Fruit fly (Drosophila melanogaster) whole organism, prepupa: ENCODE results near the gene tbc.
A peak's percentile ranks its signal among the peaks of the same experiment; 100 is the strongest.

Source experiments
- Blimp-1 ChIP-seq: fragments of 200-800 bp; sonication (Bioruptor generic); optimal IDR thresholded peaks from 3 replicates; lab custom pipeline; 2017; ENCODE audit warnings: missing biosample characterization, missing genetic modification characterization, mild to moderate bottlenecking, moderate library complexity, missing genetic modification reagents
- CG10631 ChIP-seq: fragments of 200-800 bp; sonication (Bioruptor generic); optimal IDR thresholded peaks from 2 replicates; lab custom pipeline; 2016; ENCODE audit warnings: missing biosample characterization, missing genetic modification characterization
- CG10669 ChIP-seq: fragments of 200-800 bp; sonication (Bioruptor generic); optimal IDR thresholded peaks from 3 replicates; lab custom pipeline; 2018; ENCODE audit warnings: missing biosample characterization, mild to moderate bottlenecking, missing genetic modification characterization, moderate library complexity
- CG11294 ChIP-seq: fragments of 200-800 bp; sonication (Bioruptor generic); IDR thresholded peaks from 2 replicates; pipeline ENCODE4 v1.3.6; 2022; ENCODE audit warnings: missing biosample characterization, missing genetic modification characterization
- CG11762 ChIP-seq: fragments of 200-800 bp; sonication (Bioruptor generic); optimal IDR thresholded peaks from 3 replicates; lab custom pipeline; 2016; ENCODE audit warnings: missing biosample characterization, missing genetic modification characterization; ENCODE audit not compliant: insufficient read depth
- CG11902 ChIP-seq: fragments of 200-800 bp; sonication (Bioruptor generic); optimal IDR thresholded peaks from 3 replicates; lab custom pipeline; 2016; ENCODE audit warnings: missing biosample characterization, missing genetic modification characterization
- CG15336 ChIP-seq: fragments of 200-800 bp; sonication (Bioruptor generic); IDR thresholded peaks from 2 replicates; pipeline ENCODE4 v1.3.6; 2022; ENCODE audit warnings: missing biosample characterization, missing genetic modification characterization
- CG1621 ChIP-seq: fragments of 200-800 bp; sonication (Bioruptor generic); optimal IDR thresholded peaks from 3 replicates; lab custom pipeline; 2018; ENCODE audit warnings: missing biosample characterization, mild to moderate bottlenecking, missing genetic modification characterization
- CG16779 ChIP-seq: fragments of 200-800 bp; sonication (Bioruptor generic); optimal IDR thresholded peaks from 3 replicates; lab custom pipeline; 2017; ENCODE audit warnings: missing biosample characterization, mild to moderate bottlenecking, missing genetic modification characterization
- CG3032 ChIP-seq: fragments of 200-800 bp; optimal IDR thresholded peaks from 2 replicates; lab custom pipeline; 2019; ENCODE audit warnings: missing biosample characterization, mild to moderate bottlenecking, missing genetic modification characterization, moderate library complexity
- CG31627 ChIP-seq: fragments of 200-800 bp; sonication (Bioruptor generic); optimal IDR thresholded peaks from 3 replicates; lab custom pipeline; 2016; ENCODE audit warnings: missing biosample characterization, missing genetic modification characterization
- CG34406 ChIP-seq: fragments of 200-800 bp; sonication (Bioruptor generic); optimal IDR thresholded peaks from 3 replicates; lab custom pipeline; 2016; ENCODE audit warnings: missing biosample characterization, missing genetic modification characterization
- CG3919 ChIP-seq: fragments of 200-800 bp; sonication (Bioruptor generic); optimal IDR thresholded peaks from 3 replicates; lab custom pipeline; 2016; ENCODE audit warnings: missing biosample characterization, missing genetic modification characterization
- CG4318 ChIP-seq: fragments of 200-800 bp; sonication (Bioruptor generic); optimal IDR thresholded peaks from 3 replicates; lab custom pipeline; 2017; ENCODE audit warnings: missing biosample characterization, mild to moderate bottlenecking, missing genetic modification characterization
- CG6163 ChIP-seq: fragments of 200-800 bp; sonication (Bioruptor generic); IDR thresholded peaks from 3 replicates; pipeline ENCODE4 v1.3.6; 2022; ENCODE audit warnings: missing biosample characterization, missing genetic modification characterization
- CG6792 ChIP-seq: fragments of 200-800 bp; sonication (Bioruptor generic); optimal IDR thresholded peaks from 3 replicates; lab custom pipeline; 2016; ENCODE audit warnings: missing biosample characterization, missing genetic modification characterization
- CG7368 ChIP-seq: fragments of 200-800 bp; sonication (Bioruptor generic); optimal IDR thresholded peaks from 3 replicates; lab custom pipeline; 2016; ENCODE audit warnings: missing biosample characterization, missing genetic modification characterization
- CG8319 ChIP-seq: fragments of 200-800 bp; sonication (Bioruptor generic); optimal IDR thresholded peaks from 3 replicates; lab custom pipeline; 2016; ENCODE audit warnings: missing biosample characterization, missing genetic modification characterization
- CG8632 ChIP-seq: fragments of 200-800 bp; sonication (Bioruptor generic); optimal IDR thresholded peaks from 3 replicates; lab custom pipeline; 2016; ENCODE audit warnings: missing biosample characterization, missing genetic modification characterization
- CG9139 ChIP-seq: fragments of 200-800 bp; sonication (Bioruptor generic); optimal IDR thresholded peaks from 3 replicates; lab custom pipeline; 2017; ENCODE audit warnings: missing biosample characterization, mild to moderate bottlenecking, missing genetic modification characterization
- Eip75B ChIP-seq: fragments of 200-800 bp; sonication (Bioruptor generic); optimal IDR thresholded peaks from 3 replicates; lab custom pipeline; 2016; ENCODE audit warnings: missing biosample characterization, missing genetic modification characterization
- Eip78C ChIP-seq: fragments of 200-800 bp; sonication (Bioruptor generic); peaks from one replicate; lab custom pipeline; 2016; ENCODE audit warnings: missing biosample characterization, missing genetic modification characterization
- Eip93F ChIP-seq: fragments of 200-800 bp; sonication (Bioruptor generic); optimal IDR thresholded peaks from 2 replicates; lab custom pipeline; 2016; ENCODE audit warnings: missing biosample characterization, mild to moderate bottlenecking, missing genetic modification characterization
- Ets21C ChIP-seq: fragments of 200-800 bp; sonication (Bioruptor generic); optimal IDR thresholded peaks from 3 replicates; lab custom pipeline; 2016; ENCODE audit warnings: missing biosample characterization, missing genetic modification characterization
- Ets96B ChIP-seq: fragments of 200-800 bp; optimal IDR thresholded peaks from 2 replicates; lab custom pipeline; 2019; ENCODE audit warnings: missing biosample characterization, mild to moderate bottlenecking, missing genetic modification characterization, moderate library complexity
- Gug ChIP-seq: fragments of 200-800 bp; sonication (Bioruptor generic); IDR thresholded peaks from 2 replicates; pipeline ENCODE4 v1.3.6; 2022; ENCODE audit warnings: missing biosample characterization, missing genetic modification characterization
- Hr39 ChIP-seq: fragments of 200-800 bp; sonication (Bioruptor generic); optimal IDR thresholded peaks from 2 replicates; lab custom pipeline; 2016; ENCODE audit warnings: missing biosample characterization, missing genetic modification characterization
- Hr4 ChIP-seq: fragments of 200-800 bp; sonication (Bioruptor generic); optimal IDR thresholded peaks from 3 replicates; lab custom pipeline; 2016; ENCODE audit warnings: missing biosample characterization, missing genetic modification characterization
- Lpt ChIP-seq: fragments of 200-800 bp; sonication (Bioruptor generic); optimal IDR thresholded peaks from 3 replicates; lab custom pipeline; 2016; ENCODE audit warnings: missing biosample characterization, missing genetic modification characterization
- Met ChIP-seq: fragments of 200-800 bp; sonication (Bioruptor generic); optimal IDR thresholded peaks from 3 replicates; lab custom pipeline; 2016; ENCODE audit warnings: missing biosample characterization, missing genetic modification characterization
- OdsH ChIP-seq: fragments of 200-800 bp; sonication (Bioruptor generic); optimal IDR thresholded peaks from 3 replicates; lab custom pipeline; 2016; ENCODE audit warnings: missing biosample characterization, missing genetic modification characterization
- Smox ChIP-seq: fragments of 200-800 bp; sonication (Bioruptor generic); optimal IDR thresholded peaks from 3 replicates; lab custom pipeline; 2016; ENCODE audit warnings: missing biosample characterization, missing genetic modification characterization
- Sox102F ChIP-seq: fragments of 200-800 bp; sonication (Bioruptor generic); optimal IDR thresholded peaks from 2 replicates; lab custom pipeline; 2016; ENCODE audit warnings: missing biosample characterization, mild to moderate bottlenecking, missing genetic modification characterization
- Sox14 ChIP-seq: fragments of 200-800 bp; sonication (Bioruptor generic); optimal IDR thresholded peaks from 3 replicates; lab custom pipeline; 2016; ENCODE audit warnings: missing biosample characterization, missing genetic modification characterization
- Sox15 ChIP-seq: fragments of 200-800 bp; sonication (Bioruptor generic); optimal IDR thresholded peaks from 3 replicates; lab custom pipeline; 2016; ENCODE audit warnings: missing biosample characterization, missing genetic modification characterization
- achi ChIP-seq: fragments of 200-800 bp; sonication (Bioruptor generic); optimal IDR thresholded peaks from 3 replicates; lab custom pipeline; 2016; ENCODE audit warnings: missing biosample characterization, missing genetic modification characterization
- cyc ChIP-seq: fragments of 200-800 bp; sonication (Bioruptor generic); optimal IDR thresholded peaks from 3 replicates; lab custom pipeline; 2016; ENCODE audit warnings: missing biosample characterization, missing genetic modification characterization
- dac ChIP-seq: fragments of 200-800 bp; sonication (Bioruptor generic); optimal IDR thresholded peaks from 2 replicates; lab custom pipeline; 2017; ENCODE audit warnings: missing biosample characterization, mild to moderate bottlenecking, missing genetic modification characterization
- eg ChIP-seq: fragments of 200-800 bp; sonication (Bioruptor generic); IDR thresholded peaks from 3 replicates; pipeline ENCODE4 v1.3.6; 2022; ENCODE audit warnings: missing biosample characterization, missing genetic modification characterization
- esn ChIP-seq: fragments of 200-800 bp; sonication (Bioruptor generic); optimal IDR thresholded peaks from 2 replicates; lab custom pipeline; 2016; ENCODE audit warnings: missing biosample characterization, mild to moderate bottlenecking, missing genetic modification characterization, moderate library complexity
- fd59A ChIP-seq: fragments of 200-800 bp; sonication (Bioruptor generic); optimal IDR thresholded peaks from 2 replicates; lab custom pipeline; 2017; ENCODE audit warnings: missing biosample characterization, mild to moderate bottlenecking, missing genetic modification characterization, missing genetic modification reagents
- fd85E ChIP-seq: fragments of 200-800 bp; sonication (Bioruptor generic); optimal IDR thresholded peaks from 3 replicates; lab custom pipeline; 2016; ENCODE audit warnings: missing biosample characterization, missing genetic modification characterization
- fkh ChIP-seq: fragments of 200-800 bp; sonication (Bioruptor generic); optimal IDR thresholded peaks from 3 replicates; lab custom pipeline; 2017; ENCODE audit warnings: missing biosample characterization, mild to moderate bottlenecking, missing genetic modification characterization, moderate library complexity
- lz ChIP-seq: fragments of 200-800 bp; sonication (Bioruptor generic); optimal IDR thresholded peaks from 3 replicates; lab custom pipeline; 2016; ENCODE audit warnings: missing biosample characterization, missing genetic modification characterization
- net ChIP-seq: fragments of 200-800 bp; sonication (Bioruptor generic); optimal IDR thresholded peaks from 3 replicates; lab custom pipeline; 2016; ENCODE audit warnings: missing biosample characterization, missing genetic modification characterization
- pdm3 ChIP-seq: fragments of 200-800 bp; sonication (Bioruptor generic); optimal IDR thresholded peaks from 3 replicates; lab custom pipeline; 2016; ENCODE audit warnings: missing biosample characterization, missing genetic modification characterization
- salr ChIP-seq, 2 experiments: fragments of 200-800 bp; sonication (Bioruptor generic); optimal IDR thresholded peaks; 3 replicates each; lab custom pipeline; 2016 to 2018; ENCODE audit warnings: missing biosample characterization in 2 of 2, missing genetic modification characterization in 2 of 2, mild to moderate bottlenecking in 1 of 2
- spab ChIP-seq: fragments of 200-800 bp; sonication (Bioruptor generic); optimal IDR thresholded peaks from 2 replicates; lab custom pipeline; 2017; ENCODE audit warnings: missing biosample characterization, mild to moderate bottlenecking, missing genetic modification characterization, missing genetic modification reagents
- ss ChIP-seq, 2 experiments: fragments of 200-800 bp; sonication (Bioruptor generic); optimal IDR thresholded peaks; 2 replicates in 1 of 2; 3 replicates in 1 of 2; lab custom pipeline; 2017 to 2018; ENCODE audit warnings: mild to moderate bottlenecking in 2 of 2, missing biosample characterization in 2 of 2, missing genetic modification characterization in 2 of 2, moderate library complexity in 1 of 2
- svp ChIP-seq: fragments of 200-800 bp; sonication (Bioruptor generic); peaks from one replicate; lab custom pipeline; 2016; ENCODE audit warnings: missing biosample characterization, missing genetic modification characterization
- topi ChIP-seq: fragments of 200-800 bp; sonication (Bioruptor generic); optimal IDR thresholded peaks from 3 replicates; lab custom pipeline; 2016; ENCODE audit warnings: missing biosample characterization, missing genetic modification characterization
- vri ChIP-seq: fragments of 200-800 bp; sonication (Bioruptor generic); optimal IDR thresholded peaks from 3 replicates; lab custom pipeline; 2016; ENCODE audit warnings: missing biosample characterization, mild to moderate bottlenecking, missing genetic modification characterization

tbc gene

dm6 chrX:20488701-20489122 is 39.6 kb downstream of the tbc start:
- peak; percentile 76 for TF ChIP-seq pdm3 (GFP tag; lab: Kevin White, UChicago)
- TF ChIP-seq Gug (GFP tag; lab: Robert Waterston, UW), result 0 out of 2 replicates have a peak, but pooled peaks have one; percentile 35
- peak; percentile 61 for TF ChIP-seq CG8319 (GFP tag; lab: Kevin White, UChicago)
- TF ChIP-seq Sox102F, result peak; percentile 57
- TF ChIP-seq Blimp-1 (GFP tag; lab: Kevin White, UChicago), result peak; percentile 2
- TF ChIP-seq CG4318 (GFP tag; lab: Kevin White, UChicago), result peak; percentile 81
- peak; percentile 59 for TF ChIP-seq CG34406 (GFP tag; lab: Kevin White, UChicago)
- peak; percentile 70 for TF ChIP-seq CG15336 (GFP tag; lab: Robert Waterston, UW)
- peak; percentile 58 for TF ChIP-seq CG11762 (GFP tag; lab: Kevin White, UChicago)
- peak in 1 of 2 experiments; percentile 73 for TF ChIP-seq salr (GFP tag; optimal IDR thresholded peaks at IDR 0.05; lab: Kevin White, UChicago)
- peak; percentile 44 for TF ChIP-seq Lpt (GFP tag; lab: Kevin White, UChicago)
- peak; percentile 87 for TF ChIP-seq svp (GFP tag; lab: Kevin White, UChicago)
- no peak for TF ChIP-seq vri (GFP tag; lab: Kevin White, UChicago)
- TF ChIP-seq CG3032 (tag; lab: Kevin White, UChicago), result peak; percentile 65
- peak; percentile 62 for TF ChIP-seq CG10631 (GFP tag; lab: Kevin White, UChicago)
- TF ChIP-seq CG7368 (GFP tag; lab: Kevin White, UChicago), result peak; percentile 76
- TF ChIP-seq ss (GFP tag; optimal IDR thresholded peaks at IDR 0.05; lab: Kevin White, UChicago), result peak; percentile 68 to 72
- peak; percentile 39 for TF ChIP-seq CG16779 (tag; lab: Kevin White, UChicago)
- peak; percentile 51; the same call in 1 of the 3 replicates for TF ChIP-seq eg (GFP tag; lab: Robert Waterston, UW)
- peak; percentile 62 for TF ChIP-seq Ets96B (tag; lab: Kevin White, UChicago)
- peak; percentile 80 for TF ChIP-seq topi (GFP tag; lab: Kevin White, UChicago)
- peak; percentile 71 for TF ChIP-seq lz (GFP tag; lab: Kevin White, UChicago)
- TF ChIP-seq CG10669 (GFP tag; lab: Kevin White, UChicago), result peak; percentile 74
- peak; percentile 76 for TF ChIP-seq Met (GFP tag; lab: Kevin White, UChicago)
- TF ChIP-seq Eip93F (GFP tag; lab: Kevin White, UChicago), result no peak
- peak; percentile 28 for TF ChIP-seq Ets21C
- TF ChIP-seq CG11902, result peak; percentile 69
- peak; percentile 35 for TF ChIP-seq CG9139 (GFP tag; lab: Kevin White, UChicago)
- TF ChIP-seq Sox14 (GFP tag; lab: Kevin White, UChicago), result peak; percentile 77
- TF ChIP-seq Hr39 (GFP tag; lab: Kevin White, UChicago), result peak; percentile 44
- TF ChIP-seq Eip78C (GFP tag; lab: Kevin White, UChicago), result peak; percentile 96
- TF ChIP-seq cyc (GFP tag; lab: Kevin White, UChicago), result peak; percentile 75
- TF ChIP-seq CG6792 (GFP tag; lab: Kevin White, UChicago), result peak; percentile 70
- peak; percentile 66 for TF ChIP-seq Eip75B (GFP tag; lab: Kevin White, UChicago)
- peak; percentile 66 for TF ChIP-seq Sox15
- TF ChIP-seq CG8632 (GFP tag; lab: Kevin White, UChicago), result peak; percentile 61
- TF ChIP-seq spab (GFP tag; lab: Kevin White, UChicago), result peak; percentile 76
- peak; percentile 81 for TF ChIP-seq CG3919 (GFP tag; lab: Kevin White, UChicago)
- TF ChIP-seq achi (GFP tag; lab: Kevin White, UChicago), result peak; percentile 64
- TF ChIP-seq fd85E (GFP tag; lab: Kevin White, UChicago), result peak; percentile 20
- TF ChIP-seq Hr4, result peak; percentile 84
- TF ChIP-seq OdsH (GFP tag; lab: Kevin White, UChicago), result peak; percentile 61
- 0 out of 3 replicates have a peak, but pooled peaks have one; percentile 23 for TF ChIP-seq CG6163
- peak; percentile 74 for TF ChIP-seq esn (GFP tag; lab: Kevin White, UChicago)
- TF ChIP-seq fkh (GFP tag; lab: Kevin White, UChicago), result peak; percentile 24
- peak; percentile 15 for TF ChIP-seq CG1621 (tag; lab: Kevin White, UChicago)
- TF ChIP-seq Smox (GFP tag; lab: Kevin White, UChicago), result peak; percentile 65
- TF ChIP-seq fd59A (GFP tag; lab: Kevin White, UChicago), result peak; percentile 61
- TF ChIP-seq CG11294 (GFP tag; lab: Robert Waterston, UW), result peak; percentile 15; the same call in 1 of the 2 replicates
- TF ChIP-seq net (GFP tag; lab: Kevin White, UChicago), result peak; percentile 80
- TF ChIP-seq dac (GFP tag; lab: Kevin White, UChicago), result peak; percentile 83
- TF ChIP-seq CG31627 (GFP tag; lab: Kevin White, UChicago), result peak; percentile 56
